Worm (Caenorhabditis elegans): Measurements from ENCODE around the gene pap-2.

DNA sequence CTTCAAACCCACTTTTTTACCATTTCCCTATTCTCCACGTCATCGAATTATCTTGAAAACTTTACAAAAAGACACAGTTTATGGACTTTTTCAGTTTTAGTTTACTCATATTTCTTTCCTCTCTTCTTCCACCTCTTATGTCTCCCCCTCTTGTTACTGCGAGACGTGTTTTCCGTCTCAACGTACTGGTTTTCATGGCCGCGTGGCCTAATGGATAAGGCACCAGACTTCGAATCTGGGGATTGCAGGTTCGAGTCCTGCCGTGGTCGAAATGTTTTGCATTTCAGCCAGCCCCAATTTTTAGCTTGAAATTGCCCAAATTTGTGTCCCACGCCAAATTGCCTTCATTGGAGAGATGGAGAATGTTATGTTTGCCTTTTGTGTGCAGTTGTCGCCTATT is 43.2 kb downstream of the pap-2 start:
- TF ChIP-seq cog-1 (tag; optimal IDR thresholded peaks at IDR 0.05): peak; percentile 61
- TF ChIP-seq flt-1 (GFP tag; IDR thresholded peaks at IDR 0.05): peak; percentile 97
- TF ChIP-seq ref-1 (GFP tag; conservative IDR thresholded peaks at IDR 0.05): peak; percentile 93
- peak; percentile 47 for TF ChIP-seq med-1 (GFP tag; optimal IDR thresholded peaks at IDR 0.05; ENCODE audit: insufficient read depth)
- peak; percentile 97 for TF ChIP-seq tab-1 (GFP tag; IDR thresholded peaks at IDR 0.05)

All from whole organism, midembryonic.